Fruit fly (Drosophila melanogaster) whole organism, prepupa: ENCODE data around the gene Dhdds.

ENCODE experiments used
- Blimp-1 ChIP-seq: fragments of 200-800 bp; sonication (Bioruptor generic); optimal IDR thresholded peaks from 3 replicates; lab custom pipeline; 2017; ENCODE audit warnings: missing biosample characterization, missing genetic modification characterization, mild to moderate bottlenecking, moderate library complexity, missing genetic modification reagents
- CG10669 ChIP-seq: fragments of 200-800 bp; sonication (Bioruptor generic); optimal IDR thresholded peaks from 3 replicates; lab custom pipeline; 2018; ENCODE audit warnings: missing biosample characterization, mild to moderate bottlenecking, missing genetic modification characterization, moderate library complexity
- CG11294 ChIP-seq: fragments of 200-800 bp; sonication (Bioruptor generic); IDR thresholded peaks from 2 replicates; pipeline ENCODE4 v1.3.6; 2022; ENCODE audit warnings: missing biosample characterization, missing genetic modification characterization
- CG15336 ChIP-seq: fragments of 200-800 bp; sonication (Bioruptor generic); IDR thresholded peaks from 2 replicates; pipeline ENCODE4 v1.3.6; 2022; ENCODE audit warnings: missing biosample characterization, missing genetic modification characterization
- CG1621 ChIP-seq: fragments of 200-800 bp; sonication (Bioruptor generic); optimal IDR thresholded peaks from 3 replicates; lab custom pipeline; 2018; ENCODE audit warnings: missing biosample characterization, mild to moderate bottlenecking, missing genetic modification characterization
- CG16779 ChIP-seq: fragments of 200-800 bp; sonication (Bioruptor generic); optimal IDR thresholded peaks from 3 replicates; lab custom pipeline; 2017; ENCODE audit warnings: missing biosample characterization, mild to moderate bottlenecking, missing genetic modification characterization
- CG3032 ChIP-seq: fragments of 200-800 bp; optimal IDR thresholded peaks from 2 replicates; lab custom pipeline; 2019; ENCODE audit warnings: missing biosample characterization, mild to moderate bottlenecking, missing genetic modification characterization, moderate library complexity
- CG32006 ChIP-seq: fragments of 200-800 bp; sonication (Bioruptor generic); optimal IDR thresholded peaks from 3 replicates; lab custom pipeline; 2017; ENCODE audit warnings: missing biosample characterization, mild to moderate bottlenecking, missing genetic modification characterization
- CG34406 ChIP-seq: fragments of 200-800 bp; sonication (Bioruptor generic); optimal IDR thresholded peaks from 3 replicates; lab custom pipeline; 2016; ENCODE audit warnings: missing biosample characterization, missing genetic modification characterization
- CG4318 ChIP-seq: fragments of 200-800 bp; sonication (Bioruptor generic); optimal IDR thresholded peaks from 3 replicates; lab custom pipeline; 2017; ENCODE audit warnings: missing biosample characterization, mild to moderate bottlenecking, missing genetic modification characterization
- CG6163 ChIP-seq: fragments of 200-800 bp; sonication (Bioruptor generic); IDR thresholded peaks from 3 replicates; pipeline ENCODE4 v1.3.6; 2022; ENCODE audit warnings: missing biosample characterization, missing genetic modification characterization
- CG6276 ChIP-seq: fragments of 200-800 bp; sonication (Bioruptor generic); optimal IDR thresholded peaks from 2 replicates; lab custom pipeline; 2017; ENCODE audit warnings: missing biosample characterization, mild to moderate bottlenecking, missing genetic modification characterization
- CG6792 ChIP-seq: fragments of 200-800 bp; sonication (Bioruptor generic); optimal IDR thresholded peaks from 3 replicates; lab custom pipeline; 2016; ENCODE audit warnings: missing biosample characterization, missing genetic modification characterization
- CG6808 ChIP-seq: fragments of 200-800 bp; sonication (Bioruptor generic); optimal IDR thresholded peaks from 3 replicates; lab custom pipeline; 2017; ENCODE audit warnings: missing biosample characterization, missing genetic modification characterization, mild to moderate bottlenecking, moderate library complexity, missing genetic modification reagents
- CG8119 ChIP-seq: fragments of 200-800 bp; sonication (Bioruptor generic); IDR thresholded peaks from 3 replicates; pipeline ENCODE4 v1.3.6; 2022; ENCODE audit warnings: missing biosample characterization, missing genetic modification characterization
- CG8632 ChIP-seq: fragments of 200-800 bp; sonication (Bioruptor generic); optimal IDR thresholded peaks from 3 replicates; lab custom pipeline; 2016; ENCODE audit warnings: missing biosample characterization, missing genetic modification characterization
- CG9139 ChIP-seq: fragments of 200-800 bp; sonication (Bioruptor generic); optimal IDR thresholded peaks from 3 replicates; lab custom pipeline; 2017; ENCODE audit warnings: missing biosample characterization, mild to moderate bottlenecking, missing genetic modification characterization
- Ets21C ChIP-seq: fragments of 200-800 bp; sonication (Bioruptor generic); optimal IDR thresholded peaks from 3 replicates; lab custom pipeline; 2016; ENCODE audit warnings: missing biosample characterization, missing genetic modification characterization
- Ets96B ChIP-seq: fragments of 200-800 bp; optimal IDR thresholded peaks from 2 replicates; lab custom pipeline; 2019; ENCODE audit warnings: missing biosample characterization, mild to moderate bottlenecking, missing genetic modification characterization, moderate library complexity
- Gug ChIP-seq: fragments of 200-800 bp; sonication (Bioruptor generic); IDR thresholded peaks from 2 replicates; pipeline ENCODE4 v1.3.6; 2022; ENCODE audit warnings: missing biosample characterization, missing genetic modification characterization
- Hr38 ChIP-seq: sonication (Bioruptor generic); optimal IDR thresholded peaks from 2 replicates; lab custom pipeline; 2016; ENCODE audit warnings: missing biosample characterization, missing genetic modification characterization
- Hr4 ChIP-seq: fragments of 200-800 bp; sonication (Bioruptor generic); optimal IDR thresholded peaks from 3 replicates; lab custom pipeline; 2016; ENCODE audit warnings: missing biosample characterization, missing genetic modification characterization
- Lpt ChIP-seq: fragments of 200-800 bp; sonication (Bioruptor generic); optimal IDR thresholded peaks from 3 replicates; lab custom pipeline; 2016; ENCODE audit warnings: missing biosample characterization, missing genetic modification characterization
- OdsH ChIP-seq: fragments of 200-800 bp; sonication (Bioruptor generic); optimal IDR thresholded peaks from 3 replicates; lab custom pipeline; 2016; ENCODE audit warnings: missing biosample characterization, missing genetic modification characterization
- Smox ChIP-seq: fragments of 200-800 bp; sonication (Bioruptor generic); optimal IDR thresholded peaks from 3 replicates; lab custom pipeline; 2016; ENCODE audit warnings: missing biosample characterization, missing genetic modification characterization
- Sox102F ChIP-seq: fragments of 200-800 bp; sonication (Bioruptor generic); optimal IDR thresholded peaks from 2 replicates; lab custom pipeline; 2016; ENCODE audit warnings: missing biosample characterization, mild to moderate bottlenecking, missing genetic modification characterization
- achi ChIP-seq: fragments of 200-800 bp; sonication (Bioruptor generic); optimal IDR thresholded peaks from 3 replicates; lab custom pipeline; 2016; ENCODE audit warnings: missing biosample characterization, missing genetic modification characterization
- dac ChIP-seq: fragments of 200-800 bp; sonication (Bioruptor generic); optimal IDR thresholded peaks from 2 replicates; lab custom pipeline; 2017; ENCODE audit warnings: missing biosample characterization, mild to moderate bottlenecking, missing genetic modification characterization
- dsx ChIP-seq: fragments of 200-800 bp; optimal IDR thresholded peaks from 3 replicates; lab custom pipeline; 2019; ENCODE audit warnings: missing biosample characterization, mild to moderate bottlenecking, missing genetic modification characterization, moderate library complexity; ENCODE audit not compliant: poor library complexity, severe bottlenecking
- esn ChIP-seq: fragments of 200-800 bp; sonication (Bioruptor generic); optimal IDR thresholded peaks from 2 replicates; lab custom pipeline; 2016; ENCODE audit warnings: missing biosample characterization, mild to moderate bottlenecking, missing genetic modification characterization, moderate library complexity
- fd85E ChIP-seq: fragments of 200-800 bp; sonication (Bioruptor generic); optimal IDR thresholded peaks from 3 replicates; lab custom pipeline; 2016; ENCODE audit warnings: missing biosample characterization, missing genetic modification characterization
- lz ChIP-seq: fragments of 200-800 bp; sonication (Bioruptor generic); optimal IDR thresholded peaks from 3 replicates; lab custom pipeline; 2016; ENCODE audit warnings: missing biosample characterization, missing genetic modification characterization
- pdm3 ChIP-seq: fragments of 200-800 bp; sonication (Bioruptor generic); optimal IDR thresholded peaks from 3 replicates; lab custom pipeline; 2016; ENCODE audit warnings: missing biosample characterization, missing genetic modification characterization
- salr ChIP-seq, 2 experiments: fragments of 200-800 bp; sonication (Bioruptor generic); optimal IDR thresholded peaks; 3 replicates each; lab custom pipeline; 2016 to 2018; ENCODE audit warnings: missing biosample characterization in 2 of 2, missing genetic modification characterization in 2 of 2, mild to moderate bottlenecking in 1 of 2
- spab ChIP-seq: fragments of 200-800 bp; sonication (Bioruptor generic); optimal IDR thresholded peaks from 2 replicates; lab custom pipeline; 2017; ENCODE audit warnings: missing biosample characterization, mild to moderate bottlenecking, missing genetic modification characterization, missing genetic modification reagents
- ss ChIP-seq, 2 experiments: fragments of 200-800 bp; sonication (Bioruptor generic); optimal IDR thresholded peaks; 2 replicates in 1 of 2; 3 replicates in 1 of 2; lab custom pipeline; 2017 to 2018; ENCODE audit warnings: mild to moderate bottlenecking in 2 of 2, missing biosample characterization in 2 of 2, missing genetic modification characterization in 2 of 2, moderate library complexity in 1 of 2
- topi ChIP-seq: fragments of 200-800 bp; sonication (Bioruptor generic); optimal IDR thresholded peaks from 3 replicates; lab custom pipeline; 2016; ENCODE audit warnings: missing biosample characterization, missing genetic modification characterization
- vri ChIP-seq: fragments of 200-800 bp; sonication (Bioruptor generic); optimal IDR thresholded peaks from 3 replicates; lab custom pipeline; 2016; ENCODE audit warnings: missing biosample characterization, mild to moderate bottlenecking, missing genetic modification characterization

Dhdds gene

dm6 chrX:7933210-7933915 lies at the start of gene Dhdds, which contains the start of gene RpS14a (continued):
- TF ChIP-seq vri (GFP tag; lab: Kevin White, UChicago) (peak; percentile 17), CG8119 (no peak), CG1621 (tag; lab: Kevin White, UChicago) (no peak), CG6808 (GFP tag; lab: Kevin White, UChicago) (peak; percentile 44), Smox (GFP tag; lab: Kevin White, UChicago) (peak; percentile 40), Hr4 (GFP tag; lab: Kevin White, UChicago) (no peak), CG32006 (GFP tag; lab: Kevin White, UChicago) (no peak), CG6792 (GFP tag; lab: Kevin White, UChicago) (peak; percentile 37), topi (GFP tag; lab: Kevin White, UChicago) (peak; percentile 54)

DNA sequence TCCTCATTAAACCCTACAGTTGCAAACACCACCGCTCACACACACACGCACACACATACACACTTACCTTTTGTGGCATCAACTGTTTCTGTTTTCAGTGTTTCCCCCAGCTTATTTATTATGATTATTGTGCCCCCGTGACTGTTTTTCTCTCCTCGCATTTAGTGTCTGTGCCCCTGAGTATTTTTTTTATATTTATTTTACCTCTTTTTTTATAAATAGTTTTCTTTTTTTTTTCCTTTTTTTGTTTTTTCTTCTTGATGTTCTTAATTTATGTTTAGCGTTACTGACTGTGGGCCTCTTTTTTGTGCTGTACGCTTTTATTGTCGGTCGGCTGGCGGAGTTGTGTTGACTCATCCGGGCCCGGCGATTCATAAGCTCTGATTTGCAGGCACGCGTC lies 47.6 kb upstream of the Dhdds start:
- TF ChIP-seq CG10669 (GFP tag; lab: Kevin White, UChicago) = peak; percentile 33
- TF ChIP-seq Ets96B (tag; lab: Kevin White, UChicago) = peak; percentile 48
- TF ChIP-seq CG1621 (tag; lab: Kevin White, UChicago) = no peak
- TF ChIP-seq lz (GFP tag; lab: Kevin White, UChicago) = no peak
- no peak for TF ChIP-seq Ets21C (GFP tag; lab: Kevin White, UChicago)
- no peak for TF ChIP-seq CG34406
- TF ChIP-seq CG16779 (tag; lab: Kevin White, UChicago) = no peak
- TF ChIP-seq Gug (GFP tag; lab: Robert Waterston, UW) = no peak
- no peak for TF ChIP-seq Hr4 (GFP tag; lab: Kevin White, UChicago)
- peak; percentile 21; the same call in 1 of the 2 replicates for TF ChIP-seq CG15336 (GFP tag; lab: Robert Waterston, UW)
- no peak for TF ChIP-seq Sox102F (GFP tag; lab: Kevin White, UChicago)
- no peak for TF ChIP-seq CG6276
- TF ChIP-seq esn (GFP tag; lab: Kevin White, UChicago) = no peak
- TF ChIP-seq CG6808 (GFP tag; lab: Kevin White, UChicago) = peak; percentile 71
- no peak for TF ChIP-seq fd85E (GFP tag; lab: Kevin White, UChicago)
- TF ChIP-seq CG4318 (GFP tag; lab: Kevin White, UChicago) = no peak
- TF ChIP-seq CG32006 (GFP tag; lab: Kevin White, UChicago) = no peak
- TF ChIP-seq achi (GFP tag; lab: Kevin White, UChicago) = peak; percentile 3
- TF ChIP-seq CG8119 = peak; percentile 57
- TF ChIP-seq dac (GFP tag; lab: Kevin White, UChicago) = no peak
- no peak for TF ChIP-seq CG11294 (GFP tag; lab: Robert Waterston, UW)
- TF ChIP-seq CG6792 (GFP tag; lab: Kevin White, UChicago) = no peak
- TF ChIP-seq pdm3 (GFP tag; lab: Kevin White, UChicago) = no peak
- TF ChIP-seq CG9139 (GFP tag; lab: Kevin White, UChicago) = peak; percentile 77
- peak; percentile 43 for TF ChIP-seq spab (GFP tag; lab: Kevin White, UChicago)
- TF ChIP-seq CG8632 (GFP tag; lab: Kevin White, UChicago) = no peak
- no peak for TF ChIP-seq Smox (GFP tag; lab: Kevin White, UChicago)
- TF ChIP-seq dsx = peak; percentile 58
- TF ChIP-seq Blimp-1 (GFP tag; lab: Kevin White, UChicago) = no peak
- TF ChIP-seq CG3032 (tag; lab: Kevin White, UChicago) = peak; percentile 51
- TF ChIP-seq CG6163 = 0 out of 3 replicates have a peak, but pooled peaks have one; percentile 42
- peak; percentile 87 for TF ChIP-seq ss (GFP tag; optimal IDR thresholded peaks at IDR 0.05; lab: Kevin White, UChicago)
- TF ChIP-seq salr (GFP tag; optimal IDR thresholded peaks at IDR 0.05; lab: Kevin White, UChicago) = no peak
- TF ChIP-seq Lpt (GFP tag; lab: Kevin White, UChicago) = no peak
- TF ChIP-seq OdsH (GFP tag; lab: Kevin White, UChicago) = no peak
- TF ChIP-seq Hr38 (GFP tag; lab: Kevin White, UChicago) = no peak
